Fruit fly (Drosophila melanogaster): Measurements from ENCODE around the gene CG5011.
A peak's percentile ranks its signal among the peaks of the same experiment; 100 is the strongest.

CG5011 gene

DNA sequence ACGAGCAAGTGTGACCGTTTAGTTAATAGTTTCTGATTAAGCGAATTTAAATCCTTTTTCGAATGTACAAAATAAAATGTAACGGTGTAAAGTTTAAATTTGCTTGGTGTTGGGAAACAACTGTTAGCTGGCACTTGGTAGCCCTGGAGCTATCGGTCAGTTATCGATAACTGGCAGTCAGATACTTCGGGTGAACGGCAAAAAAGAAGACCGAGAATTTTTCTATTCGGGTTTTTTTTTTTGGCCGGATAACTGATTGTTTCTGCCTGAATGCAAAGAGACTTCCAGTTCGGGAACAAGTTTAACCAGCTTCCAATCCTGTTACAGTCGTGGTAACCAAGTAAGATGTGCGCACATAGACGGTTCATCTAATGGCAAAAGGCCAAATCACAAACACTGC lies 22.9 kb upstream of the CG5011 start, which contains the start of gene CG4896 (continued):
- peak; percentile 81 for TF ChIP-seq pzg (GFP tag; optimal IDR thresholded peaks at IDR 0.05)
- no peak for TF ChIP-seq CG2712 (tag; optimal IDR thresholded peaks at IDR 0.05)
- no peak for TF ChIP-seq Dek (tag; optimal IDR thresholded peaks at IDR 0.05)
- peak; percentile 40 for TF ChIP-seq gfzf (GFP tag; optimal IDR thresholded peaks at IDR 0.05)
- TF ChIP-seq da (GFP tag; optimal IDR thresholded peaks at IDR 0.05): no peak
- no peak for TF ChIP-seq NFAT (GFP tag; IDR thresholded peaks at IDR 0.05)
- no peak for TF ChIP-seq Mad (GFP tag; optimal IDR thresholded peaks at IDR 0.05)
- no peak for TF ChIP-seq CG8478 (optimal IDR thresholded peaks at IDR 0.05)
- TF ChIP-seq CG6765 (GFP tag; optimal IDR thresholded peaks at IDR 0.05): no peak
- no peak for TF ChIP-seq nerfin-1 (tag; optimal IDR thresholded peaks at IDR 0.05)
- TF ChIP-seq Hmr (GFP tag; optimal IDR thresholded peaks at IDR 0.05): no peak
- no peak for TF ChIP-seq ash1 (GFP tag; optimal IDR thresholded peaks at IDR 0.05)
- TF ChIP-seq mld (GFP tag; IDR thresholded peaks at IDR 0.05; ENCODE audit: partially characterized antibody): no peak
- TF ChIP-seq Bteb2 (GFP tag; optimal IDR thresholded peaks at IDR 0.05): no peak
- no peak for TF ChIP-seq tap (tag; optimal IDR thresholded peaks at IDR 0.05)
- no peak for TF ChIP-seq Bdp1 (GFP tag; optimal IDR thresholded peaks at IDR 0.05)
- no peak for TF ChIP-seq Taf1 (GFP tag; IDR thresholded peaks at IDR 0.05)
- no peak for TF ChIP-seq Pdp1 (GFP tag; optimal IDR thresholded peaks at IDR 0.05)
- no peak for TF ChIP-seq cg (GFP tag; optimal IDR thresholded peaks at IDR 0.05)
- TF ChIP-seq sim (GFP tag; IDR thresholded peaks at IDR 0.05): no peak
- no peak for TF ChIP-seq nom (GFP tag; optimal IDR thresholded peaks at IDR 0.05)
- TF ChIP-seq CG14441 (GFP tag; IDR thresholded peaks at IDR 0.05): no peak
- no peak for TF ChIP-seq Chrac-16 (GFP tag; optimal IDR thresholded peaks at IDR 0.05)
- TF ChIP-seq Jarid2 (GFP tag; optimal IDR thresholded peaks at IDR 0.05): no peak
- TF ChIP-seq lab (GFP tag; optimal IDR thresholded peaks at IDR 0.05): no peak
- no peak for TF ChIP-seq CG8924 (tag; optimal IDR thresholded peaks at IDR 0.05)
- no peak for TF ChIP-seq CG9437 (GFP tag; optimal IDR thresholded peaks at IDR 0.05)
- no peak for TF ChIP-seq chif (GFP tag; optimal IDR thresholded peaks at IDR 0.05)
- no peak for TF ChIP-seq Awh (GFP tag; IDR thresholded peaks at IDR 0.05)
- TF ChIP-seq CG5180 (GFP tag; optimal IDR thresholded peaks at IDR 0.05): no peak
- TF ChIP-seq CG15073 (GFP tag; optimal IDR thresholded peaks at IDR 0.05): no peak
- TF ChIP-seq CG10565 (GFP tag; optimal IDR thresholded peaks at IDR 0.05): no peak
- TF ChIP-seq CG5245 (GFP tag; optimal IDR thresholded peaks at IDR 0.05): no peak
- no peak for TF ChIP-seq NC2β (GFP tag; optimal IDR thresholded peaks at IDR 0.05)
- TF ChIP-seq CG12155 (GFP tag; optimal IDR thresholded peaks at IDR 0.05): no peak
- TF ChIP-seq D19B (GFP tag; optimal IDR thresholded peaks at IDR 0.05): no peak
- no peak for TF ChIP-seq Side (GFP tag; optimal IDR thresholded peaks at IDR 0.05)
- TF ChIP-seq sug (tag; optimal IDR thresholded peaks at IDR 0.05): no peak
- TF ChIP-seq crp (GFP tag; optimal IDR thresholded peaks at IDR 0.05): no peak
- TF ChIP-seq z (GFP tag; IDR thresholded peaks at IDR 0.05): no peak
- TF ChIP-seq CG7928 (GFP tag; optimal IDR thresholded peaks at IDR 0.05): peak; percentile 90
- no peak for TF ChIP-seq Tbp (GFP tag; optimal IDR thresholded peaks at IDR 0.05)
- TF ChIP-seq inv (GFP tag; IDR thresholded peaks at IDR 0.05; ENCODE audit: partially characterized antibody): peak; percentile 36; the same call in 1 of the 2 replicates
- TF ChIP-seq dan (GFP tag; IDR thresholded peaks at IDR 0.05): no peak
- no peak for TF ChIP-seq Ets65A (GFP tag)
- no peak for TF ChIP-seq CG13775 (GFP tag; optimal IDR thresholded peaks at IDR 0.05)
- no peak for TF ChIP-seq CG7987 (GFP tag; optimal IDR thresholded peaks at IDR 0.05)
- no peak for TF ChIP-seq Ssrp (tag; optimal IDR thresholded peaks at IDR 0.05)
- no peak for TF ChIP-seq cwo (GFP tag; optimal IDR thresholded peaks at IDR 0.05)
- TF ChIP-seq CG7372 (GFP tag; IDR thresholded peaks at IDR 0.05): no peak
- TF ChIP-seq ewg (GFP tag; optimal IDR thresholded peaks at IDR 0.05): no peak
- no peak for TF ChIP-seq CG18011 (GFP tag; optimal IDR thresholded peaks at IDR 0.05)

All from whole organism, embryonic.